Fruit fly (Drosophila melanogaster) whole organism, embryonic: ENCODE measurements around the gene P58IPK.

Experiments used
- CG10462 ChIP-seq: fragments of 200-800 bp; sonication (Bioruptor generic); optimal IDR thresholded peaks from 2 replicates; lab custom pipeline; 2016; ENCODE audit warnings: missing biosample characterization, missing genetic modification characterization
- CG10654 ChIP-seq: fragments of 200-800 bp; sonication (Bioruptor generic); optimal IDR thresholded peaks from 2 replicates; lab custom pipeline; 2016; ENCODE audit warnings: missing biosample characterization, missing genetic modification characterization
- CG11723 ChIP-seq: fragments of 200-800 bp; sonication (Bioruptor generic); optimal IDR thresholded peaks from 2 replicates; lab custom pipeline; 2017; ENCODE audit warnings: missing biosample characterization, mild to moderate bottlenecking, missing genetic modification characterization
- CG12219 ChIP-seq: fragments of 200-800 bp; sonication (Bioruptor generic); optimal IDR thresholded peaks from 3 replicates; lab custom pipeline; 2018; ENCODE audit warnings: missing biosample characterization, mild to moderate bottlenecking, missing genetic modification characterization
- CG13123 ChIP-seq: fragments of 200-800 bp; sonication (Bioruptor generic); optimal IDR thresholded peaks from 2 replicates; lab custom pipeline; 2016; ENCODE audit warnings: missing biosample characterization, missing genetic modification characterization
- CG13775 ChIP-seq: fragments of 200-800 bp; sonication (Bioruptor generic); optimal IDR thresholded peaks from 3 replicates; lab custom pipeline; 2017; ENCODE audit warnings: missing biosample characterization, mild to moderate bottlenecking, missing genetic modification characterization
- CG14441 ChIP-seq: fragments of 200-800 bp; sonication (Bioruptor generic); IDR thresholded peaks from 2 replicates; pipeline ENCODE4 v1.3.6; 2022; ENCODE audit warnings: missing biosample characterization, missing genetic modification characterization
- CG15479 ChIP-seq: fragments of 200-800 bp; sonication (Bioruptor generic); optimal IDR thresholded peaks from 3 replicates; lab custom pipeline; 2019; ENCODE audit warnings: missing biosample characterization, mild to moderate bottlenecking, missing genetic modification characterization, moderate library complexity
- CG1602 ChIP-seq: fragments of 200-800 bp; sonication (Bioruptor generic); optimal IDR thresholded peaks from 3 replicates; lab custom pipeline; 2016; ENCODE audit warnings: missing biosample characterization, missing genetic modification characterization
- CG16863 ChIP-seq: fragments of 200-800 bp; sonication (Bioruptor generic); optimal IDR thresholded peaks from 3 replicates; lab custom pipeline; 2016; ENCODE audit warnings: missing biosample characterization, missing genetic modification characterization
- CG17361 ChIP-seq: fragments of 200-800 bp; sonication (Bioruptor generic); IDR thresholded peaks from 3 replicates; pipeline ENCODE4 v1.3.6; 2022; ENCODE audit warnings: missing biosample characterization, missing genetic modification characterization
- CG2202 ChIP-seq: fragments of 200-800 bp; sonication (Bioruptor generic); optimal IDR thresholded peaks from 2 replicates; lab custom pipeline; 2018; ENCODE audit warnings: missing biosample characterization, mild to moderate bottlenecking, missing genetic modification characterization
- CG2712 ChIP-seq: fragments of 200-800 bp; optimal IDR thresholded peaks from 3 replicates; lab custom pipeline; 2019; ENCODE audit warnings: missing biosample characterization, mild to moderate bottlenecking, missing genetic modification characterization, moderate library complexity
- CG2875 ChIP-seq: fragments of 200-800 bp; sonication (Bioruptor generic); optimal IDR thresholded peaks from 2 replicates; lab custom pipeline; 2017; ENCODE audit warnings: missing biosample characterization, mild to moderate bottlenecking, missing genetic modification characterization, missing genetic modification reagents
- CG42726 ChIP-seq: fragments of 200-800 bp; sonication (Bioruptor generic); IDR thresholded peaks from 2 replicates; pipeline ENCODE4 v1.3.6; 2022; ENCODE audit warnings: missing biosample characterization, missing genetic modification characterization; ENCODE audit not compliant: partially characterized antibody
- CG6791 ChIP-seq: fragments of 200-800 bp; sonication (Bioruptor generic); IDR thresholded peaks from 3 replicates; pipeline ENCODE4 v1.3.6; 2022; ENCODE audit warnings: missing biosample characterization, missing genetic modification characterization; ENCODE audit not compliant: partially characterized antibody
- CG7987 ChIP-seq: fragments of 200-800 bp; sonication (Bioruptor generic); optimal IDR thresholded peaks from 2 replicates; lab custom pipeline; 2018; ENCODE audit warnings: missing biosample characterization, mild to moderate bottlenecking, missing genetic modification characterization, moderate library complexity
- CG8089 ChIP-seq: fragments of 200-800 bp; sonication (Bioruptor generic); optimal IDR thresholded peaks from 3 replicates; lab custom pipeline; 2016; ENCODE audit warnings: missing biosample characterization, missing genetic modification characterization
- CG9876 ChIP-seq: fragments of 200-800 bp; sonication (Bioruptor generic); optimal IDR thresholded peaks from 2 replicates; lab custom pipeline; 2016; ENCODE audit warnings: missing biosample characterization, missing genetic modification characterization
- CTCF ChIP-seq: fragments of 200-800 bp; sonication (Bioruptor generic); optimal IDR thresholded peaks from 2 replicates; lab custom pipeline; 2017; ENCODE audit warnings: missing biosample characterization, mild to moderate bottlenecking, missing genetic modification characterization, moderate library complexity
- Dp ChIP-seq: fragments of 200-800 bp; sonication (Bioruptor generic); optimal IDR thresholded peaks from 2 replicates; lab custom pipeline; 2018; ENCODE audit warnings: missing biosample characterization, mild to moderate bottlenecking, missing genetic modification characterization, moderate library complexity
- Hr78 ChIP-seq, 2 experiments: fragments of 200-800 bp in 1 of 2; fragments of >200 bp in 1 of 2; sonication (Bioruptor generic) in 1 of 2; optimal IDR thresholded peaks; 2 replicates each; lab custom pipeline; 2017 to 2019; ENCODE audit warnings: missing biosample characterization in 2 of 2, missing genetic modification characterization in 2 of 2, mild to moderate bottlenecking in 1 of 2, moderate library complexity in 1 of 2
- Hsf ChIP-seq: fragments of 200-800 bp; sonication (Bioruptor generic); optimal IDR thresholded peaks from 3 replicates; lab custom pipeline; 2016; ENCODE audit warnings: missing biosample characterization, missing genetic modification characterization
- MBD-R2 ChIP-seq: fragments of 200-800 bp; sonication (Bioruptor generic); IDR thresholded peaks from 2 replicates; pipeline ENCODE4 v1.3.6; 2022; ENCODE audit warnings: missing biosample characterization, missing genetic modification characterization
- MTF-1 ChIP-seq: fragments of 200-800 bp; sonication (Bioruptor generic); optimal IDR thresholded peaks from 2 replicates; lab custom pipeline; 2018; ENCODE audit warnings: missing biosample characterization, mild to moderate bottlenecking, missing genetic modification characterization, borderline replicate concordance
- Max ChIP-seq: fragments of 200-800 bp; sonication (Bioruptor generic); optimal IDR thresholded peaks from 2 replicates; lab custom pipeline; 2016; ENCODE audit warnings: missing biosample characterization, mild to moderate bottlenecking, missing genetic modification characterization
- Side ChIP-seq: fragments of 200-800 bp; sonication (Bioruptor generic); optimal IDR thresholded peaks from 2 replicates; lab custom pipeline; 2016; ENCODE audit warnings: missing biosample characterization, missing genetic modification characterization
- ara ChIP-seq: fragments of 200-800 bp; sonication (Bioruptor generic); IDR thresholded peaks from 2 replicates; pipeline ENCODE4 v1.3.6; 2022; ENCODE audit warnings: missing biosample characterization, missing genetic modification characterization
- caup ChIP-seq: fragments of 200-800 bp; sonication (Bioruptor generic); optimal IDR thresholded peaks from 3 replicates; lab custom pipeline; 2017; ENCODE audit warnings: missing biosample characterization, mild to moderate bottlenecking, missing genetic modification characterization, moderate library complexity; ENCODE audit not compliant: severe bottlenecking
- cg ChIP-seq: fragments of 200-800 bp; sonication (Bioruptor generic); optimal IDR thresholded peaks from 3 replicates; lab custom pipeline; 2019; ENCODE audit warnings: missing biosample characterization, mild to moderate bottlenecking, missing genetic modification characterization, moderate library complexity
- corto ChIP-seq: fragments of 200-800 bp; sonication (Bioruptor generic); optimal IDR thresholded peaks from 2 replicates; lab custom pipeline; 2016; ENCODE audit warnings: missing biosample characterization, mild to moderate bottlenecking, missing genetic modification characterization, moderate library complexity
- dpn ChIP-seq, 2 experiments: fragments of 200-800 bp; sonication (Bioruptor generic); optimal IDR thresholded peaks; 3 replicates each; lab custom pipeline; 2016; ENCODE audit warnings: missing biosample characterization in 2 of 2, missing genetic modification characterization in 2 of 2
- ewg ChIP-seq: fragments of 200-800 bp; sonication (Bioruptor generic); optimal IDR thresholded peaks from 3 replicates; lab custom pipeline; 2017; ENCODE audit warnings: mild to moderate bottlenecking, missing biosample characterization, missing genetic modification reagents, missing genetic modification characterization
- fru ChIP-seq: fragments of >200 bp; optimal IDR thresholded peaks from 2 replicates; lab custom pipeline; 2017
- gcm2 ChIP-seq: fragments of 200-800 bp; sonication (Bioruptor generic); optimal IDR thresholded peaks from 2 replicates; lab custom pipeline; 2016; ENCODE audit warnings: missing biosample characterization, missing genetic modification characterization
- klu ChIP-seq: fragments of 200-800 bp; sonication (Bioruptor generic); IDR thresholded peaks from 2 replicates; pipeline ENCODE4 v1.3.6; 2022; ENCODE audit warnings: missing biosample characterization, missing genetic modification characterization
- mirr ChIP-seq: fragments of 200-800 bp; sonication (Bioruptor generic); optimal IDR thresholded peaks from 3 replicates; lab custom pipeline; 2018; ENCODE audit warnings: missing biosample characterization, mild to moderate bottlenecking, missing genetic modification characterization
- pan ChIP-seq, 4 experiments: fragments of >200 bp in 3 of 4; fragments of 200-800 bp in 1 of 4; sonication (Bioruptor generic) in 1 of 4; optimal IDR thresholded peaks in 3 of 4; IDR thresholded peaks in 1 of 4; 2 replicates each; pipeline versions ENCODE4 v1.3.6 to Lab custom; 2017 to 2022; ENCODE audit warnings: missing biosample characterization in 2 of 4, missing genetic modification characterization in 2 of 4, mixed read lengths in 1 of 4
- pho ChIP-seq: fragments of 200-800 bp; sonication (Bioruptor generic); optimal IDR thresholded peaks from 2 replicates; lab custom pipeline; 2016; ENCODE audit warnings: missing biosample characterization, missing genetic modification characterization
- prd ChIP-seq, 3 experiments: fragments of >200 bp in 2 of 3; fragments of 200-800 bp in 1 of 3; sonication (Bioruptor generic) in 1 of 3; optimal IDR thresholded peaks in 2 of 3; IDR thresholded peaks in 1 of 3; 2 replicates in 2 of 3; 3 replicates in 1 of 3; pipeline versions ENCODE4 v1.3.6 to Lab custom; 2017 to 2022; ENCODE audit warnings: missing biosample characterization in 1 of 3, missing genetic modification characterization in 1 of 3
- pros ChIP-seq: fragments of 200-800 bp; sonication (Bioruptor generic); optimal IDR thresholded peaks from 3 replicates; lab custom pipeline; 2019; ENCODE audit warnings: missing biosample characterization, mild to moderate bottlenecking, missing genetic modification characterization, moderate library complexity
- row ChIP-seq: fragments of 200-800 bp; sonication (Bioruptor generic); IDR thresholded peaks from 3 replicates; pipeline ENCODE4 v1.3.6; 2022; ENCODE audit warnings: missing biosample characterization, missing genetic modification characterization
- sc ChIP-seq, 3 experiments: fragments of >200 bp in 2 of 3; fragments of 200-800 bp in 1 of 3; sonication (Bioruptor generic) in 1 of 3; optimal IDR thresholded peaks; 2 replicates in 2 of 3; 3 replicates in 1 of 3; lab custom pipeline; 2017; ENCODE audit warnings: mild to moderate bottlenecking in 1 of 3, missing biosample characterization in 1 of 3, missing genetic modification characterization in 1 of 3, missing genetic modification reagents in 1 of 3
- sr ChIP-seq: fragments of 200-800 bp; sonication (Bioruptor generic); IDR thresholded peaks from 3 replicates; pipeline ENCODE4 v1.3.6; 2022; ENCODE audit warnings: missing biosample characterization, missing genetic modification characterization
- tgo ChIP-seq: fragments of 200-800 bp; sonication (Bioruptor generic); IDR thresholded peaks from 3 replicates; pipeline ENCODE4 v1.3.6; 2022; ENCODE audit warnings: missing biosample characterization, missing genetic modification characterization
- wdn ChIP-seq: fragments of 200-800 bp; sonication (Bioruptor generic); IDR thresholded peaks from 2 replicates; pipeline ENCODE4 v1.3.6; 2022; ENCODE audit warnings: missing biosample characterization, missing genetic modification characterization
- zfh1 ChIP-seq: fragments of 200-800 bp; sonication (Bioruptor generic); IDR thresholded peaks from 3 replicates; pipeline ENCODE4 v1.3.6; 2022; ENCODE audit warnings: missing biosample characterization, missing genetic modification characterization

Gene P58IPK

DNA sequence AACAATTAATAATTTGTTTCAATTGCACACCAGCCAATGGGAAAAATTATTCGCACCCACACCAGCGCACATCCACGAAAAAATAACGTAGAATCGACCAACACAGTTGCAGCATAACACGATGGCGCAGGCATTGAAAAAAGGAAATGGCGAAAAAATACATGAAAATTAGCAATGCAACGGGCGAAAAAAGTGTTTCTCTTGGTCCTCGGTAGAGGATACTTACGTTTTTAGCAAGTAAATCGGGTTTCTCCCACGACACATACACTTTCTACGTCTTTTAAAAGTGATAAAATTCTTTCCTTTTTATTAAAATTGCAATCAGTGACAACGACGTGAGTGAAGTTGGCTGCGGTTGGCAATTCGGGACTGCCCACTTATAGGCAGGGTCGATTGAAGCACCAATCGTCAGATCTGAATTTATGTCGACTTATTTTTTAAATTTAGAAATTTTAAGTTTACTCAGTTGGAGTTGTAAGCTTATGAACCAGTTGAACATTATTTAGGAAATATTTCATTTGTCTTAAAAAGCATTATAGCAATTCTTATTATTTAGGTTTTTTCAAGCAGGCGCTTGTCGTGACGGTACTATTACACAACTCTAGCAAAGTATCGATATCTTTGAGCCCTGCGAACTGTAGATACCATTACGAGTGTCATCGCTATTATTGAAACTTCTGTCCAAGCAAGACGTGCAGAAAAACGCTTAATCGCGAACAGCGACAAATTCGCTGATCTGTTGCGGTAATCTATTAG is 9.2 kb upstream of the P58IPK start, which contains the start of the genes Kap-alpha3 and Son (continued):
- TF ChIP-seq MTF-1 (GFP tag; lab: Kevin White, UChicago) (peak; percentile 96), CG17361 (GFP tag; lab: Robert Waterston, UW) (peak; percentile 97), CG14441 (GFP tag; lab: Robert Waterston, UW) (peak; percentile 87), CG10654 (peak; percentile 90), caup (GFP tag; lab: Kevin White, UChicago) (peak; percentile 96), klu (GFP tag; lab: Robert Waterston, UW) (peak; percentile 93), CG6791 (GFP tag; lab: Robert Waterston, UW) (peak; percentile 75), CG1602 (GFP tag; lab: Kevin White, UChicago) (peak; percentile 86), ara (GFP tag; lab: Robert Waterston, UW) (peak; percentile 76), prd (optimal IDR thresholded peaks at IDR 0.05; lab: Kevin White, UChicago) (no peak), prd (GFP tag; IDR thresholded peaks at IDR 0.05; lab: Robert Waterston, UW) (peak; percentile 89), pho (GFP tag; lab: Kevin White, UChicago) (peak; percentile 96), Side (peak; percentile 92), CG7987 (GFP tag; lab: Kevin White, UChicago) (peak; percentile 97), CG15479 (GFP tag; lab: Kevin White, UChicago) (peak; percentile 56), CG9876 (peak; percentile 95), corto (peak; percentile 29), fru (no peak), CTCF (GFP tag; lab: Kevin White, UChicago) (peak; percentile 63), CG8089 (GFP tag; lab: Kevin White, UChicago) (peak; percentile 93), row (GFP tag; lab: Robert Waterston, UW) (peak; percentile 95), wdn (GFP tag; lab: Robert Waterston, UW) (peak; percentile 74; the same call in 1 of the 2 replicates), dpn (GFP tag; optimal IDR thresholded peaks at IDR 0.05; lab: Kevin White, UChicago) (peak; percentile 86 to 95), mirr (peak; percentile 96), CG2875 (GFP tag; lab: Kevin White, UChicago) (peak; percentile 86), ewg (GFP tag; lab: Kevin White, UChicago) (peak; percentile 83), pros (GFP tag; lab: Kevin White, UChicago) (peak; percentile 59), zfh1 (GFP tag; lab: Robert Waterston, UW) (peak; percentile 81), cg (GFP tag; lab: Kevin White, UChicago) (peak; percentile 82), pan (optimal IDR thresholded peaks at IDR 0.05; lab: Kevin White, UChicago) (no peak), pan (GFP tag; optimal IDR thresholded peaks at IDR 0.05 in 1 of 2, IDR thresholded peaks at IDR 0.05 in 1 of 2) (peak in 1 of 2 experiments; percentile 85), Max (GFP tag; lab: Kevin White, UChicago) (peak; percentile 96), Dp (peak; percentile 41), Hsf (GFP tag; lab: Kevin White, UChicago) (peak; percentile 95), CG11723 (GFP tag; lab: Kevin White, UChicago) (peak; percentile 93), sc (optimal IDR thresholded peaks at IDR 0.05; lab: Kevin White, UChicago) (no peak), sc (GFP tag; optimal IDR thresholded peaks at IDR 0.05; lab: Kevin White, UChicago) (peak; percentile 85), sr (GFP tag; lab: Robert Waterston, UW) (peak; percentile 89), MBD-R2 (GFP tag; lab: Robert Waterston, UW) (peak; percentile 67; the same call in 1 of the 2 replicates), gcm2 (peak; percentile 86), CG42726 (GFP tag; lab: Robert Waterston, UW) (peak; percentile 65), CG13775 (GFP tag; lab: Kevin White, UChicago) (peak; percentile 98), CG13123 (GFP tag; lab: Kevin White, UChicago) (peak; percentile 100), Hr78 (GFP tag; optimal IDR thresholded peaks at IDR 0.05; lab: Kevin White, UChicago) (peak in 1 of 2 experiments; percentile 54), CG16863 (peak; percentile 92), CG2202 (peak; percentile 76), CG2712 (peak; percentile 89), tgo (GFP tag; lab: Robert Waterston, UW) (peak; percentile 86), CG10462 (GFP tag; lab: Kevin White, UChicago) (peak; percentile 79), CG12219 (GFP tag; lab: Kevin White, UChicago) (peak; percentile 73)
